Worm (Caenorhabditis elegans): ENCODE data around the gene F09E5.12.

DNA sequence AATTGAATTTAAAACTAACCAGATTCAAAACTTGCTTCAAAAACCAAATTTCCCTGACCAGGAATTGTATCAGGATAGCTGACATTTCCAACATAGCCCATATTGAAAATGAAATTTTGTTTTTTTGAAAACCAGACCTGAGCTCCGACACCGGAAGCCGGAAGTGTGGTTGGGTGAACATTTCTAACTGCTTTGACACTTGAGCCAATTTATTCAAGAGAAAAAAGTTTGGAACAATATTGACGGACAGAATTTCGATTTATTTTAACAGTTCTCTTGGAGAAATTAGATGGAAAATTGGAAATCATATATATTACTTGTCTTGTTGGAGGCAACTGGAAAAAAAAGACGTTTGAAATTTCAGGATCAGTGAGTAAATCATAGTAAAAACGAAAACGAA is 16.7 kb upstream of the F09E5.12 start, which contains the start of gene ccpp-6:
- TF ChIP-seq Y55F3AM.14 (GFP tag; optimal IDR thresholded peaks at IDR 0.05) (no peak), nhr-10 (tag; optimal IDR thresholded peaks at IDR 0.05) (no peak), skn-1 (tag; optimal IDR thresholded peaks at IDR 0.05) (no peak), unc-39 (tag; optimal IDR thresholded peaks at IDR 0.05) (no peak), ama-1 (optimal IDR thresholded peaks at IDR 0.05) (no peak), F13H6.1 (tag; optimal IDR thresholded peaks at IDR 0.05) (no peak)

Data from whole organism, L2 larva.